Fruit fly (Drosophila melanogaster) whole organism, embryonic: ENCODE data around the gene CG6937.

Experiments
- Abd-B ChIP-seq: fragments of 200-800 bp; sonication (Bioruptor generic); optimal IDR thresholded peaks from 2 replicates; lab custom pipeline; 2018; ENCODE audit warnings: missing biosample characterization, mild to moderate bottlenecking, missing genetic modification characterization, moderate library complexity
- Atf3 ChIP-seq: fragments of 200-800 bp; sonication (Bioruptor generic); optimal IDR thresholded peaks from 3 replicates; lab custom pipeline; 2016; ENCODE audit warnings: missing biosample characterization, missing genetic modification characterization
- Blimp-1 ChIP-seq: fragments of 200-800 bp; sonication (Bioruptor generic); optimal IDR thresholded peaks from 3 replicates; lab custom pipeline; 2018; ENCODE audit warnings: missing biosample characterization, missing genetic modification characterization, mild to moderate bottlenecking, moderate library complexity, missing genetic modification reagents
- CG10959 ChIP-seq: fragments of 200-800 bp; sonication (Bioruptor generic); IDR thresholded peaks from 2 replicates; pipeline ENCODE4 v1.3.6; 2022; ENCODE audit warnings: missing biosample characterization, missing genetic modification characterization
- CG11085 ChIP-seq: fragments of 200-800 bp; sonication (Bioruptor generic); IDR thresholded peaks from 2 replicates; pipeline ENCODE4 v1.3.6; 2022; ENCODE audit warnings: missing biosample characterization, missing genetic modification characterization
- CG11456 ChIP-seq: fragments of 200-800 bp; sonication (Bioruptor generic); IDR thresholded peaks from 3 replicates; pipeline ENCODE4 v1.3.6; 2022; ENCODE audit warnings: missing biosample characterization, missing genetic modification characterization
- CG11504 ChIP-seq: fragments of 200-800 bp; sonication (Bioruptor generic); optimal IDR thresholded peaks from 3 replicates; lab custom pipeline; 2019; ENCODE audit warnings: missing biosample characterization, mild to moderate bottlenecking, missing genetic modification characterization, moderate library complexity
- CG11695 ChIP-seq: fragments of 200-800 bp; sonication (Bioruptor generic); IDR thresholded peaks from 3 replicates; pipeline ENCODE4 v1.3.6; 2022; ENCODE audit warnings: missing biosample characterization, missing genetic modification characterization
- CG12942 ChIP-seq: fragments of 200-800 bp; sonication (Bioruptor generic); optimal IDR thresholded peaks from 3 replicates; lab custom pipeline; 2016; ENCODE audit warnings: missing biosample characterization, missing genetic modification characterization
- CG15011 ChIP-seq: fragments of 200-800 bp; sonication (Bioruptor generic); optimal IDR thresholded peaks from 3 replicates; lab custom pipeline; 2018; ENCODE audit warnings: missing biosample characterization, mild to moderate bottlenecking, missing genetic modification characterization
- CG1647 ChIP-seq: fragments of 200-800 bp; sonication (Bioruptor generic); optimal IDR thresholded peaks from 3 replicates; lab custom pipeline; 2016; ENCODE audit warnings: missing biosample characterization, missing genetic modification characterization
- CG2120 ChIP-seq: fragments of 200-800 bp; sonication (Bioruptor generic); optimal IDR thresholded peaks from 3 replicates; lab custom pipeline; 2016; ENCODE audit warnings: missing biosample characterization, missing genetic modification characterization
- CG2678 ChIP-seq: fragments of 200-800 bp; sonication (Bioruptor generic); optimal IDR thresholded peaks from 3 replicates; lab custom pipeline; 2019; ENCODE audit warnings: missing biosample characterization, mild to moderate bottlenecking, missing genetic modification characterization, moderate library complexity
- CG34422 ChIP-seq: fragments of 200-800 bp; sonication (Bioruptor generic); IDR thresholded peaks from 3 replicates; pipeline ENCODE4 v1.3.6; 2022; ENCODE audit warnings: missing biosample characterization, missing genetic modification characterization
- CG3838 ChIP-seq: fragments of 200-800 bp; sonication (Bioruptor generic); optimal IDR thresholded peaks from 3 replicates; lab custom pipeline; 2016; ENCODE audit warnings: missing biosample characterization, missing genetic modification characterization
- CG3847 ChIP-seq: fragments of 200-800 bp; sonication (Bioruptor generic); IDR thresholded peaks from 2 replicates; pipeline ENCODE4 v1.3.6; 2022; ENCODE audit warnings: missing biosample characterization, missing genetic modification characterization
- CG4854 ChIP-seq: fragments of 200-800 bp; sonication (Bioruptor generic); optimal IDR thresholded peaks from 2 replicates; lab custom pipeline; 2016; ENCODE audit warnings: missing biosample characterization, missing genetic modification characterization, inconsistent platforms
- CG6854 ChIP-seq: fragments of 200-800 bp; sonication (Bioruptor generic); optimal IDR thresholded peaks from 3 replicates; lab custom pipeline; 2017; ENCODE audit warnings: missing biosample characterization, mild to moderate bottlenecking, missing genetic modification characterization
- CG7357 ChIP-seq: fragments of 200-800 bp; sonication (Bioruptor generic); IDR thresholded peaks from 3 replicates; pipeline ENCODE4 v1.3.6; 2022; ENCODE audit warnings: missing biosample characterization, missing genetic modification characterization
- CG8281 ChIP-seq: fragments of 200-800 bp; sonication (Bioruptor generic); optimal IDR thresholded peaks from 2 replicates; lab custom pipeline; 2018; ENCODE audit warnings: missing biosample characterization, mild to moderate bottlenecking, missing genetic modification characterization, moderate library complexity
- CG9932 ChIP-seq: fragments of 200-800 bp; sonication (Bioruptor generic); IDR thresholded peaks from 2 replicates; pipeline ENCODE4 v1.3.6; 2022; ENCODE audit warnings: missing biosample characterization, missing genetic modification characterization
- CoRest ChIP-seq: fragments of 200-800 bp; sonication (Bioruptor generic); optimal IDR thresholded peaks from 3 replicates; lab custom pipeline; 2018; ENCODE audit warnings: missing biosample characterization, mild to moderate bottlenecking, missing genetic modification characterization, moderate library complexity
- Doc3 ChIP-seq: fragments of 200-800 bp; sonication (Bioruptor generic); IDR thresholded peaks from 3 replicates; pipeline ENCODE4 v1.3.6; 2022; ENCODE audit warnings: missing biosample characterization, missing genetic modification characterization; ENCODE audit not compliant: partially characterized antibody
- Ets65A ChIP-seq: fragments of 200-800 bp; sonication (Bioruptor generic); peaks from one replicate; lab custom pipeline; 2016; ENCODE audit warnings: missing biosample characterization, missing genetic modification characterization
- HHEX ChIP-seq: fragments of 200-800 bp; sonication (Bioruptor generic); optimal IDR thresholded peaks from 3 replicates; lab custom pipeline; 2017; ENCODE audit warnings: missing biosample characterization, mild to moderate bottlenecking, missing genetic modification characterization, missing genetic modification reagents
- Hey ChIP-seq: fragments of 200-800 bp; sonication (Bioruptor generic); optimal IDR thresholded peaks from 3 replicates; lab custom pipeline; 2018; ENCODE audit warnings: missing biosample characterization, mild to moderate bottlenecking, missing genetic modification characterization
- HmgD ChIP-seq: fragments of 200-800 bp; sonication (Bioruptor generic); optimal IDR thresholded peaks from 3 replicates; lab custom pipeline; 2016; ENCODE audit warnings: missing biosample characterization, missing genetic modification characterization
- HmgZ ChIP-seq: fragments of 200-800 bp; sonication (Bioruptor generic); optimal IDR thresholded peaks from 2 replicates; lab custom pipeline; 2018; ENCODE audit warnings: missing biosample characterization, mild to moderate bottlenecking, missing genetic modification characterization
- Hmx ChIP-seq: fragments of 200-800 bp; sonication (Bioruptor generic); optimal IDR thresholded peaks from 2 replicates; lab custom pipeline; 2016; ENCODE audit warnings: missing biosample characterization, missing genetic modification characterization
- Lpt ChIP-seq: fragments of >200 bp; optimal IDR thresholded peaks from 2 replicates; lab custom pipeline; 2018; ENCODE audit warnings: missing biosample characterization, missing genetic modification characterization
- NC2α ChIP-seq: fragments of 200-800 bp; sonication (Bioruptor generic); optimal IDR thresholded peaks from 2 replicates; lab custom pipeline; 2016; ENCODE audit warnings: missing biosample characterization, missing genetic modification characterization
- NFAT ChIP-seq: fragments of 200-800 bp; sonication (Bioruptor generic); IDR thresholded peaks from 2 replicates; pipeline ENCODE4 v1.3.6; 2022; ENCODE audit warnings: missing biosample characterization, missing genetic modification characterization
- Sin3A ChIP-seq: fragments of >200 bp; optimal IDR thresholded peaks from 2 replicates; lab custom pipeline; 2018
- Sry-β ChIP-seq: fragments of 200-800 bp; sonication (Bioruptor generic); optimal IDR thresholded peaks from 2 replicates; lab custom pipeline; 2018; ENCODE audit warnings: missing biosample characterization, mild to moderate bottlenecking, missing genetic modification characterization, moderate library complexity
- YL-1 ChIP-seq: fragments of 200-800 bp; sonication (Bioruptor generic); optimal IDR thresholded peaks from 3 replicates; lab custom pipeline; 2017; ENCODE audit warnings: missing biosample characterization, mild to moderate bottlenecking, missing genetic modification characterization
- ato ChIP-seq: fragments of 200-800 bp; sonication (Bioruptor generic); IDR thresholded peaks from 2 replicates; pipeline ENCODE4 v1.3.6; 2022; ENCODE audit warnings: missing biosample characterization, missing genetic modification characterization; ENCODE audit not compliant: partially characterized antibody
- ci ChIP-seq: fragments of 200-800 bp; sonication (Bioruptor generic); IDR thresholded peaks from 3 replicates; pipeline ENCODE4 v1.3.6; 2022; ENCODE audit warnings: missing biosample characterization, missing genetic modification characterization
- crol ChIP-seq: fragments of 200-800 bp; sonication (Bioruptor generic); IDR thresholded peaks from 2 replicates; pipeline ENCODE4 v1.3.6; 2022; ENCODE audit warnings: missing biosample characterization, missing genetic modification characterization
- inv ChIP-seq: fragments of 200-800 bp; sonication (Bioruptor generic); IDR thresholded peaks from 2 replicates; pipeline ENCODE4 v1.3.6; 2022; ENCODE audit warnings: missing biosample characterization, missing genetic modification characterization; ENCODE audit not compliant: partially characterized antibody
- lilli ChIP-seq: fragments of 200-800 bp; sonication (Bioruptor generic); optimal IDR thresholded peaks from 3 replicates; lab custom pipeline; 2016; ENCODE audit warnings: missing biosample characterization, missing genetic modification characterization
- lmd ChIP-seq: fragments of 200-800 bp; sonication (Bioruptor generic); IDR thresholded peaks from 2 replicates; pipeline ENCODE4 v1.3.6; 2022; ENCODE audit warnings: missing biosample characterization, missing genetic modification characterization
- nerfin-1 ChIP-seq: fragments of 200-800 bp; sonication (Bioruptor generic); optimal IDR thresholded peaks from 3 replicates; lab custom pipeline; 2019; ENCODE audit warnings: missing biosample characterization, mild to moderate bottlenecking, missing genetic modification characterization, moderate library complexity
- org-1 ChIP-seq: fragments of 200-800 bp; sonication (Bioruptor generic); optimal IDR thresholded peaks from 2 replicates; lab custom pipeline; 2017; ENCODE audit warnings: missing biosample characterization, missing genetic modification characterization
- schlank ChIP-seq: fragments of 200-800 bp; sonication (Bioruptor generic); optimal IDR thresholded peaks from 2 replicates; lab custom pipeline; 2018; ENCODE audit warnings: missing biosample characterization, mild to moderate bottlenecking, missing genetic modification characterization
- slbo ChIP-seq: fragments of 200-800 bp; sonication (Bioruptor generic); IDR thresholded peaks from 2 replicates; pipeline ENCODE4 v1.3.6; 2022; ENCODE audit warnings: missing biosample characterization, missing genetic modification characterization
- slou ChIP-seq: fragments of 200-800 bp; sonication (Bioruptor generic); optimal IDR thresholded peaks from 3 replicates; lab custom pipeline; 2016; ENCODE audit warnings: missing biosample characterization, missing genetic modification characterization
- slp2 ChIP-seq: fragments of 200-800 bp; sonication (Bioruptor generic); optimal IDR thresholded peaks from 2 replicates; lab custom pipeline; 2016; ENCODE audit warnings: missing biosample characterization, missing genetic modification characterization
- sqz ChIP-seq: fragments of 200-800 bp; sonication (Bioruptor generic); optimal IDR thresholded peaks from 3 replicates; lab custom pipeline; 2018; ENCODE audit warnings: missing biosample characterization, mild to moderate bottlenecking, missing genetic modification characterization
- tin ChIP-seq: fragments of 200-800 bp; sonication (Bioruptor generic); optimal IDR thresholded peaks from 3 replicates; lab custom pipeline; 2016; ENCODE audit warnings: missing biosample characterization, missing genetic modification characterization
- tll ChIP-seq, 2 experiments: fragments of 200-800 bp in 1 of 2; fragments of >200 bp in 1 of 2; sonication (Bioruptor generic) in 1 of 2; optimal IDR thresholded peaks; 2 replicates each; lab custom pipeline; 2017 to 2019; ENCODE audit warnings: missing biosample characterization in 2 of 2, missing genetic modification characterization in 2 of 2, mild to moderate bottlenecking in 1 of 2, moderate library complexity in 1 of 2
- tx ChIP-seq: fragments of 200-800 bp; sonication (Bioruptor generic); optimal IDR thresholded peaks from 2 replicates; lab custom pipeline; 2016; ENCODE audit warnings: missing biosample characterization, missing genetic modification characterization

Gene CG6937

DNA sequence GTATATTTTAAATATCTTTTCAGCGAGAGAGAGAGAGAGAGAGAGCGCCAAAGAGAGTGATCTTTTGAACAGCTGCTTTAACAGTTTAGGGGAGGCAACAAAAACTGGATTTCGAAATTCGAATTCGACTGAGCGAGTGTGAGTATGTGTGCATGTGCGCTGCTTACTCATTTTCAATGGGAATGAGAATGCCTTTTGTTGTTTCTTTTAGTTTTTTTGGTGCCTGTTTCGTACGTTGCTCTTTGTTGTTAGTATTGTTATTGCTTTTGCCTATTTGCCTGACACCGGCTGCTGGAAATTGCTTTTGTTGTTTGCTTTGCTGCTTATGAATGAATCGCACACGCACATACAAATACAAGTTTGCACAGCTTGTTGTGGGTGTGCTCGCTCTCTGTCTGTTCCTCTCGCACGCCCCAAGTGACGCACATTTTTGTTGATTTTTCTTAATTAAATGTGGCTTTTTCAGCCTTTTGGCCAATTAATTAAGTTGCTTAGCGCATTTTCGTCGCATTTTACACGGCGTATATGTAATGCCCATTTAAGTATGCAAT, 42.3 kb downstream of the CG6937 start (continued):
- no peak for TF ChIP-seq CG7357 (GFP tag; lab: Robert Waterston, UW)
- no peak for TF ChIP-seq CG10959 (GFP tag; lab: Robert Waterston, UW)
- no peak for TF ChIP-seq Lpt (GFP tag; lab: Kevin White, UChicago)
- no peak for TF ChIP-seq CG1647
- TF ChIP-seq schlank (tag; lab: Kevin White, UChicago), result peak; percentile 63
- TF ChIP-seq CG12942 (GFP tag; lab: Kevin White, UChicago), result peak; percentile 3
- no peak for TF ChIP-seq CG11456 (GFP tag; lab: Robert Waterston, UW)
- TF ChIP-seq Atf3 (GFP tag; lab: Kevin White, UChicago), result no peak
- no peak for TF ChIP-seq YL-1 (GFP tag; lab: Kevin White, UChicago)
- TF ChIP-seq ato (GFP tag; lab: Robert Waterston, UW), result no peak
- no peak for TF ChIP-seq tx (GFP tag; lab: Kevin White, UChicago)
- TF ChIP-seq CG11085 (GFP tag; lab: Robert Waterston, UW), result no peak
- no peak for TF ChIP-seq Abd-B (GFP tag; lab: Kevin White, UChicago)
- TF ChIP-seq lmd (GFP tag; lab: Robert Waterston, UW), result no peak
- TF ChIP-seq HmgZ (tag; lab: Kevin White, UChicago), result peak; percentile 77
- no peak for TF ChIP-seq crol (GFP tag; lab: Robert Waterston, UW)
- peak; percentile 4 for TF ChIP-seq nerfin-1 (tag; lab: Kevin White, UChicago)
- peak; percentile 62 for TF ChIP-seq CG15011
- TF ChIP-seq slp2 (GFP tag; lab: Kevin White, UChicago), result peak; percentile 18
- peak; percentile 39 for TF ChIP-seq CoRest (tag; lab: Kevin White, UChicago)
- TF ChIP-seq CG34422, result peak; percentile 67; the same call in 1 of the 3 replicates
- TF ChIP-seq Doc3 (GFP tag; lab: Robert Waterston, UW), result no peak
- TF ChIP-seq inv (GFP tag; lab: Robert Waterston, UW), result no peak
- TF ChIP-seq ci (GFP tag; lab: Robert Waterston, UW), result peak; percentile 76; the same call in 2 of the 3 replicates
- peak; percentile 88 for TF ChIP-seq sqz (GFP tag; lab: Kevin White, UChicago)
- peak in 1 of 2 experiments; percentile 33 for TF ChIP-seq tll (GFP tag; optimal IDR thresholded peaks at IDR 0.05; lab: Kevin White, UChicago)
- TF ChIP-seq tin (GFP tag; lab: Kevin White, UChicago), result no peak
- no peak for TF ChIP-seq CG9932 (GFP tag; lab: Robert Waterston, UW)
- TF ChIP-seq org-1 (GFP tag; lab: Kevin White, UChicago), result peak; percentile 35
- no peak for TF ChIP-seq CG3838 (GFP tag; lab: Kevin White, UChicago)
- peak; percentile 59 for TF ChIP-seq CG2120 (GFP tag; lab: Kevin White, UChicago)
- TF ChIP-seq CG2678, result peak; percentile 63
- TF ChIP-seq HHEX (GFP tag; lab: Kevin White, UChicago), result peak; percentile 53
- no peak for TF ChIP-seq HmgD
- TF ChIP-seq CG11695, result peak; percentile 26; the same call in 1 of the 3 replicates
- TF ChIP-seq NFAT (GFP tag; lab: Robert Waterston, UW), result no peak
- peak; percentile 42 for TF ChIP-seq Blimp-1
- no peak for TF ChIP-seq Sry-β (GFP tag; lab: Kevin White, UChicago)
- peak; percentile 30 for TF ChIP-seq CG4854 (GFP tag; lab: Kevin White, UChicago)
- TF ChIP-seq Hey (tag; lab: Kevin White, UChicago), result peak; percentile 21
- peak; percentile 36 for TF ChIP-seq CG6854
- no peak for TF ChIP-seq lilli
- no peak for TF ChIP-seq Hmx
- TF ChIP-seq slou, result no peak
- peak; percentile 25 for TF ChIP-seq CG11504 (tag; lab: Kevin White, UChicago)
- TF ChIP-seq slbo, result no peak
- no peak for TF ChIP-seq CG8281
- TF ChIP-seq CG3847 (GFP tag; lab: Robert Waterston, UW), result no peak
- TF ChIP-seq NC2α (GFP tag; lab: Kevin White, UChicago), result peak; percentile 49
- no peak for TF ChIP-seq Sin3A (lab: Kevin White, UChicago)
- TF ChIP-seq Ets65A (GFP tag; lab: Kevin White, UChicago), result no peak
